Fruit fly (Drosophila melanogaster) whole organism, embryonic: ENCODE measurements around the gene CG13482.

ENCODE experiments used
- BEAF-32 ChIP-seq: fragments of 200-800 bp; sonication (Bioruptor generic); optimal IDR thresholded peaks from 3 replicates; lab custom pipeline; 2017; ENCODE audit warnings: missing biosample characterization, missing genetic modification characterization, mild to moderate bottlenecking, moderate library complexity, missing genetic modification reagents
- BtbVII ChIP-seq: fragments of 200-800 bp; sonication (Bioruptor generic); optimal IDR thresholded peaks from 3 replicates; lab custom pipeline; 2017; ENCODE audit warnings: missing biosample characterization, mild to moderate bottlenecking, missing genetic modification characterization
- CG10565 ChIP-seq: fragments of 200-800 bp; sonication (Bioruptor generic); optimal IDR thresholded peaks from 3 replicates; lab custom pipeline; 2016; ENCODE audit warnings: missing biosample characterization, mild to moderate bottlenecking, missing genetic modification characterization
- CG11504 ChIP-seq: fragments of 200-800 bp; sonication (Bioruptor generic); optimal IDR thresholded peaks from 3 replicates; lab custom pipeline; 2019; ENCODE audit warnings: missing biosample characterization, mild to moderate bottlenecking, missing genetic modification characterization, moderate library complexity
- CG13775 ChIP-seq: fragments of 200-800 bp; sonication (Bioruptor generic); optimal IDR thresholded peaks from 3 replicates; lab custom pipeline; 2017; ENCODE audit warnings: missing biosample characterization, mild to moderate bottlenecking, missing genetic modification characterization
- CG15073 ChIP-seq: fragments of 200-800 bp; sonication (Bioruptor generic); optimal IDR thresholded peaks from 2 replicates; lab custom pipeline; 2016; ENCODE audit warnings: missing biosample characterization, missing genetic modification characterization
- CG1529 ChIP-seq: fragments of 200-800 bp; sonication (Bioruptor generic); optimal IDR thresholded peaks from 3 replicates; lab custom pipeline; 2018; ENCODE audit warnings: missing biosample characterization, missing genetic modification characterization
- CG15514 ChIP-seq: fragments of 200-800 bp; sonication (Bioruptor generic); optimal IDR thresholded peaks from 3 replicates; lab custom pipeline; 2017; ENCODE audit warnings: missing biosample characterization, missing genetic modification characterization, mild to moderate bottlenecking, moderate library complexity, missing genetic modification reagents
- CG17359 ChIP-seq: fragments of 200-800 bp; sonication (Bioruptor generic); optimal IDR thresholded peaks from 3 replicates; lab custom pipeline; 2018; ENCODE audit warnings: missing biosample characterization, mild to moderate bottlenecking, missing genetic modification characterization, moderate library complexity
- CG17385 ChIP-seq: fragments of 200-800 bp; sonication (Bioruptor generic); optimal IDR thresholded peaks from 3 replicates; lab custom pipeline; 2018; ENCODE audit warnings: missing biosample characterization, mild to moderate bottlenecking, missing genetic modification characterization
- CG17912 ChIP-seq: fragments of 200-800 bp; sonication (Bioruptor generic); optimal IDR thresholded peaks from 2 replicates; lab custom pipeline; 2018; ENCODE audit warnings: missing biosample characterization, mild to moderate bottlenecking, missing genetic modification characterization
- CG18619 ChIP-seq: fragments of 200-800 bp; sonication (Bioruptor generic); optimal IDR thresholded peaks from 3 replicates; lab custom pipeline; 2017; ENCODE audit warnings: missing biosample characterization, mild to moderate bottlenecking, missing genetic modification characterization
- CG2199 ChIP-seq: fragments of 200-800 bp; sonication (Bioruptor generic); IDR thresholded peaks from 3 replicates; pipeline ENCODE4 v1.3.6; 2022; ENCODE audit warnings: missing biosample characterization, missing genetic modification characterization
- CG2678 ChIP-seq: fragments of 200-800 bp; sonication (Bioruptor generic); optimal IDR thresholded peaks from 3 replicates; lab custom pipeline; 2019; ENCODE audit warnings: missing biosample characterization, mild to moderate bottlenecking, missing genetic modification characterization, moderate library complexity
- CG4360 ChIP-seq: fragments of 200-800 bp; sonication (Bioruptor generic); IDR thresholded peaks from 2 replicates; pipeline ENCODE4 v1.3.6; 2022; ENCODE audit warnings: missing biosample characterization, missing genetic modification characterization
- CG4424 ChIP-seq: fragments of 200-800 bp; sonication (Bioruptor generic); optimal IDR thresholded peaks from 3 replicates; lab custom pipeline; 2016; ENCODE audit warnings: missing biosample characterization, missing genetic modification characterization
- CG4820 ChIP-seq: fragments of 200-800 bp; sonication (Bioruptor generic); optimal IDR thresholded peaks from 3 replicates; lab custom pipeline; 2016; ENCODE audit warnings: missing biosample characterization, missing genetic modification characterization
- CoRest ChIP-seq: fragments of 200-800 bp; sonication (Bioruptor generic); optimal IDR thresholded peaks from 3 replicates; lab custom pipeline; 2018; ENCODE audit warnings: missing biosample characterization, mild to moderate bottlenecking, missing genetic modification characterization, moderate library complexity
- Ets65A ChIP-seq: fragments of 200-800 bp; sonication (Bioruptor generic); peaks from one replicate; lab custom pipeline; 2016; ENCODE audit warnings: missing biosample characterization, missing genetic modification characterization
- Fer1 ChIP-seq: fragments of 200-800 bp; sonication (Bioruptor generic); optimal IDR thresholded peaks from 2 replicates; lab custom pipeline; 2017; ENCODE audit warnings: missing biosample characterization, mild to moderate bottlenecking, missing genetic modification characterization
- Fer3 ChIP-seq: fragments of 200-800 bp; sonication (Bioruptor generic); optimal IDR thresholded peaks from 2 replicates; lab custom pipeline; 2018; ENCODE audit warnings: missing biosample characterization, mild to moderate bottlenecking, missing genetic modification characterization, moderate library complexity
- H15 ChIP-seq: fragments of 200-800 bp; sonication (Bioruptor generic); IDR thresholded peaks from 3 replicates; pipeline ENCODE4 v1.3.6; 2022; ENCODE audit warnings: missing biosample characterization, missing genetic modification characterization
- Side ChIP-seq: fragments of 200-800 bp; sonication (Bioruptor generic); optimal IDR thresholded peaks from 2 replicates; lab custom pipeline; 2016; ENCODE audit warnings: missing biosample characterization, missing genetic modification characterization
- abd-A ChIP-seq: fragments of 200-800 bp; sonication (Bioruptor generic); optimal IDR thresholded peaks from 3 replicates; lab custom pipeline; 2019; ENCODE audit warnings: missing biosample characterization, mild to moderate bottlenecking, missing genetic modification characterization, moderate library complexity
- al ChIP-seq: fragments of 200-800 bp; sonication (Bioruptor generic); IDR thresholded peaks from 2 replicates; pipeline ENCODE4 v1.3.6; 2022; ENCODE audit warnings: missing biosample characterization, missing genetic modification characterization
- amos ChIP-seq: fragments of 200-800 bp; sonication (Bioruptor generic); IDR thresholded peaks from 2 replicates; pipeline ENCODE4 v1.3.6; 2022; ENCODE audit warnings: missing biosample characterization, missing genetic modification characterization; ENCODE audit not compliant: partially characterized antibody
- dan ChIP-seq: fragments of 200-800 bp; sonication (Bioruptor generic); IDR thresholded peaks from 2 replicates; pipeline ENCODE4 v1.3.6; 2022; ENCODE audit warnings: missing biosample characterization, missing genetic modification characterization
- fd102C ChIP-seq: fragments of 200-800 bp; sonication (Bioruptor generic); optimal IDR thresholded peaks from 2 replicates; lab custom pipeline; 2018; ENCODE audit warnings: missing biosample characterization, mild to moderate bottlenecking, missing genetic modification characterization, moderate library complexity
- gem ChIP-seq: fragments of 200-800 bp; sonication (Bioruptor generic); optimal IDR thresholded peaks from 2 replicates; lab custom pipeline; 2019; ENCODE audit warnings: missing biosample characterization, mild to moderate bottlenecking, missing genetic modification characterization, moderate library complexity
- hb ChIP-seq: fragments of 200-800 bp; sonication (Bioruptor generic); IDR thresholded peaks from 3 replicates; pipeline ENCODE4 v1.3.6; 2022; ENCODE audit warnings: missing biosample characterization, missing genetic modification characterization; ENCODE audit not compliant: partially characterized antibody
- ind ChIP-seq: fragments of 200-800 bp; sonication (Bioruptor generic); optimal IDR thresholded peaks from 3 replicates; lab custom pipeline; 2016; ENCODE audit warnings: missing biosample characterization, missing genetic modification characterization
- lbe ChIP-seq: fragments of 200-800 bp; sonication (Bioruptor generic); optimal IDR thresholded peaks from 2 replicates; lab custom pipeline; 2016; ENCODE audit warnings: missing biosample characterization, mild to moderate bottlenecking, missing genetic modification characterization
- lilli ChIP-seq: fragments of 200-800 bp; sonication (Bioruptor generic); optimal IDR thresholded peaks from 3 replicates; lab custom pipeline; 2016; ENCODE audit warnings: missing biosample characterization, missing genetic modification characterization
- mirr ChIP-seq: fragments of 200-800 bp; sonication (Bioruptor generic); optimal IDR thresholded peaks from 3 replicates; lab custom pipeline; 2018; ENCODE audit warnings: missing biosample characterization, mild to moderate bottlenecking, missing genetic modification characterization
- nmo ChIP-seq: fragments of 200-800 bp; sonication (Bioruptor generic); optimal IDR thresholded peaks from 2 replicates; lab custom pipeline; 2018; ENCODE audit warnings: missing biosample characterization, mild to moderate bottlenecking, missing genetic modification characterization, moderate library complexity
- pb ChIP-seq: fragments of 200-800 bp; sonication (Bioruptor generic); optimal IDR thresholded peaks from 3 replicates; lab custom pipeline; 2016; ENCODE audit warnings: missing biosample characterization, missing genetic modification characterization
- prd ChIP-seq, 3 experiments: fragments of >200 bp in 2 of 3; fragments of 200-800 bp in 1 of 3; sonication (Bioruptor generic) in 1 of 3; optimal IDR thresholded peaks in 2 of 3; IDR thresholded peaks in 1 of 3; 2 replicates in 2 of 3; 3 replicates in 1 of 3; pipeline versions ENCODE4 v1.3.6 to Lab custom; 2017 to 2022; ENCODE audit warnings: missing biosample characterization in 1 of 3, missing genetic modification characterization in 1 of 3
- row ChIP-seq: fragments of 200-800 bp; sonication (Bioruptor generic); IDR thresholded peaks from 3 replicates; pipeline ENCODE4 v1.3.6; 2022; ENCODE audit warnings: missing biosample characterization, missing genetic modification characterization
- slbo ChIP-seq: fragments of 200-800 bp; sonication (Bioruptor generic); IDR thresholded peaks from 2 replicates; pipeline ENCODE4 v1.3.6; 2022; ENCODE audit warnings: missing biosample characterization, missing genetic modification characterization
- slou ChIP-seq: fragments of 200-800 bp; sonication (Bioruptor generic); optimal IDR thresholded peaks from 3 replicates; lab custom pipeline; 2016; ENCODE audit warnings: missing biosample characterization, missing genetic modification characterization
- tio ChIP-seq: fragments of 200-800 bp; sonication (Bioruptor generic); optimal IDR thresholded peaks from 2 replicates; lab custom pipeline; 2017; ENCODE audit warnings: missing biosample characterization, missing genetic modification characterization, inconsistent platforms
- unpg ChIP-seq: fragments of 200-800 bp; sonication (Bioruptor generic); optimal IDR thresholded peaks from 3 replicates; lab custom pipeline; 2018; ENCODE audit warnings: missing biosample characterization, mild to moderate bottlenecking, missing genetic modification characterization, moderate library complexity

The CG13482 gene

DNA sequence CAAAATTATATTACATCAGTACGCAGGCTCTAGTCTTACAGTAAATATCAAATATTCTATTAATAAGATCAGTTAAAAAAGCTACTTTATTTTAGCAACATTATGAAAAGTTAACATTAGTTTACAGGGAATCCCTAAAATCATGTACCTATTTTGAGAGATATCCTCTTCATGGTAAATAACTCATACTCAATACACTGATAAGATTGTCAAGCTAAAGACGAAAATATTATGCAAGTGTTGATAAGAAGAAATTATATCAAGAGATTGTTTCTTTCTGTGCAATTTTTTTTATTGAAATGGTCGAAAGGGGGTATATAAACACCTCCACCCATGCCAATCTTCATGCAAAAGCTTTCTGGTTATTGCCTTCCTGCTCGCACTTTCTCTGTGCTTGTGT, 709 bp upstream of the CG13482 start (continued):
- peak; percentile 42 for TF ChIP-seq CG13775 (GFP tag; lab: Kevin White, UChicago)
- TF ChIP-seq dan (GFP tag; lab: Robert Waterston, UW) = no peak
- TF ChIP-seq lilli (GFP tag; lab: Kevin White, UChicago) = peak; percentile 41
- TF ChIP-seq CG4424 (GFP tag; lab: Kevin White, UChicago) = peak; percentile 47
- TF ChIP-seq prd (optimal IDR thresholded peaks at IDR 0.05; lab: Kevin White, UChicago) = no peak
- 0 out of 3 replicates have a peak, but pooled peaks have one; percentile 18 for TF ChIP-seq prd (GFP tag; IDR thresholded peaks at IDR 0.05; lab: Robert Waterston, UW)
- TF ChIP-seq CG10565 = no peak
- no peak for TF ChIP-seq al (GFP tag; lab: Robert Waterston, UW)
- peak; percentile 41 for TF ChIP-seq CG17385 (GFP tag; lab: Kevin White, UChicago)
- TF ChIP-seq nmo (GFP tag; lab: Kevin White, UChicago) = peak; percentile 33
- peak; percentile 68 for TF ChIP-seq CG11504 (tag; lab: Kevin White, UChicago)
- peak; percentile 50 for TF ChIP-seq tio (GFP tag; lab: Kevin White, UChicago)
- TF ChIP-seq pb = no peak
- TF ChIP-seq amos = no peak
- TF ChIP-seq ind (GFP tag; lab: Kevin White, UChicago) = peak; percentile 0
- TF ChIP-seq Fer1 (GFP tag; lab: Kevin White, UChicago) = peak; percentile 18
- no peak for TF ChIP-seq Fer3
- peak; percentile 26 for TF ChIP-seq CG4820
- TF ChIP-seq CG17359 (tag; lab: Kevin White, UChicago) = peak; percentile 20
- peak; percentile 69 for TF ChIP-seq CoRest (tag; lab: Kevin White, UChicago)
- TF ChIP-seq mirr (GFP tag; lab: Kevin White, UChicago) = no peak
- no peak for TF ChIP-seq CG15514 (GFP tag; lab: Kevin White, UChicago)
- TF ChIP-seq slbo = 0 out of 2 replicates have a peak, but pooled peaks have one; percentile 23
- TF ChIP-seq abd-A (tag; lab: Kevin White, UChicago) = no peak
- TF ChIP-seq, all 482 proteins: peak for 94

dm6 chr3L:14332533-14332932, 3.4 kb downstream of the CG13482 start:
- TF ChIP-seq CG17912 (GFP tag; lab: Kevin White, UChicago) = no peak
- TF ChIP-seq H15 (GFP tag; lab: Robert Waterston, UW) = 0 out of 3 replicates have a peak, but pooled peaks have one; percentile 17
- peak; percentile 4 for TF ChIP-seq CG2678 (tag; lab: Kevin White, UChicago)
- no peak for TF ChIP-seq CG15073 (GFP tag; lab: Kevin White, UChicago)
- no peak for TF ChIP-seq CG1529
- no peak for TF ChIP-seq CG2199 (GFP tag; lab: Robert Waterston, UW)
- no peak for TF ChIP-seq fd102C (GFP tag; lab: Kevin White, UChicago)
- no peak for TF ChIP-seq CG18619
- no peak for TF ChIP-seq hb (GFP tag; lab: Robert Waterston, UW)
- peak; percentile 15; the same call in 1 of the 3 replicates for TF ChIP-seq row (GFP tag; lab: Robert Waterston, UW)
- TF ChIP-seq Ets65A = peak; percentile 54
- TF ChIP-seq CG11504 (tag; lab: Kevin White, UChicago) = peak; percentile 4
- no peak for TF ChIP-seq lbe (GFP tag; lab: Kevin White, UChicago)
- TF ChIP-seq Side (GFP tag; lab: Kevin White, UChicago) = no peak
- TF ChIP-seq gem = peak; percentile 6
- no peak for TF ChIP-seq unpg (GFP tag; lab: Kevin White, UChicago)
- TF ChIP-seq slou (GFP tag; lab: Kevin White, UChicago) = no peak
- TF ChIP-seq BEAF-32 (GFP tag; lab: Kevin White, UChicago) = peak; percentile 13
- no peak for TF ChIP-seq BtbVII (GFP tag; lab: Kevin White, UChicago)
- no peak for TF ChIP-seq CG4360
